Worm (Caenorhabditis elegans): ENCODE data around the gene F58F9.9.

ce11 chrIV:6275671-6276209, 35.6 kb downstream of the F58F9.9 start, which contains the start of the genes aat-4 and T13A10.1:
- TF ChIP-seq him-1 (tag; optimal IDR thresholded peaks at IDR 0.05) (no peak), dao-5 (tag; optimal IDR thresholded peaks at IDR 0.05) (no peak), W03F9.2 (tag; optimal IDR thresholded peaks at IDR 0.05) (no peak)

Data from whole organism, L4/young adult.